Fruit fly (Drosophila melanogaster) whole organism, adult: ENCODE results near the gene CG5188.

Source experiments
- CG11617 ChIP-seq: fragments of 200-800 bp; sonication (Bioruptor generic); optimal IDR thresholded peaks from 2 replicates; lab custom pipeline; 2017; ENCODE audit warnings: mild to moderate bottlenecking, missing biosample characterization, missing genetic modification reagents, missing genetic modification characterization
- CG12768 ChIP-seq: fragments of 200-800 bp; sonication (Bioruptor generic); optimal IDR thresholded peaks from 2 replicates; lab custom pipeline; 2017; ENCODE audit warnings: missing biosample characterization, missing genetic modification characterization, mild to moderate bottlenecking, moderate library complexity, missing genetic modification reagents
- CG14711 ChIP-seq: fragments of 200-800 bp; sonication (Bioruptor generic); optimal IDR thresholded peaks from 2 replicates; lab custom pipeline; 2018; ENCODE audit warnings: missing biosample characterization, mild to moderate bottlenecking, missing genetic modification characterization, moderate library complexity
- CG1620 ChIP-seq: fragments of 200-800 bp; sonication (Bioruptor generic); optimal IDR thresholded peaks from 2 replicates; lab custom pipeline; 2016; ENCODE audit warnings: missing biosample characterization, missing genetic modification characterization
- CG33017 ChIP-seq: fragments of 200-800 bp; sonication (Bioruptor generic); optimal IDR thresholded peaks from 2 replicates; lab custom pipeline; 2018; ENCODE audit warnings: missing biosample characterization, mild to moderate bottlenecking, missing genetic modification characterization, moderate library complexity
- CG5204 ChIP-seq: fragments of 200-800 bp; sonication (Bioruptor generic); optimal IDR thresholded peaks from 2 replicates; lab custom pipeline; 2016; ENCODE audit warnings: missing biosample characterization, missing genetic modification characterization
- CG7045 ChIP-seq: fragments of 200-800 bp; sonication (Bioruptor generic); optimal IDR thresholded peaks from 2 replicates; lab custom pipeline; 2017; ENCODE audit warnings: missing biosample characterization, mild to moderate bottlenecking, missing genetic modification characterization
- CG7101 ChIP-seq: fragments of 200-800 bp; sonication (Bioruptor generic); optimal IDR thresholded peaks from 2 replicates; lab custom pipeline; 2018; ENCODE audit warnings: missing biosample characterization, mild to moderate bottlenecking, missing genetic modification characterization, moderate library complexity
- Clk ChIP-seq: fragments of 200-800 bp; sonication (Bioruptor generic); optimal IDR thresholded peaks from 2 replicates; lab custom pipeline; 2017; ENCODE audit warnings: missing biosample characterization, missing genetic modification characterization
- Crg-1 ChIP-seq: fragments of 200-800 bp; sonication (Bioruptor generic); optimal IDR thresholded peaks from 2 replicates; lab custom pipeline; 2016; ENCODE audit warnings: missing biosample characterization, missing genetic modification characterization
- Hr96 ChIP-seq: fragments of 200-800 bp; sonication (Bioruptor generic); optimal IDR thresholded peaks from 2 replicates; lab custom pipeline; 2016; ENCODE audit warnings: missing biosample characterization, missing genetic modification characterization
- Mnt ChIP-seq: fragments of 200-800 bp; sonication (Bioruptor generic); optimal IDR thresholded peaks from 2 replicates; lab custom pipeline; 2016; ENCODE audit warnings: missing biosample characterization, mild to moderate bottlenecking, missing genetic modification characterization
- bab1 ChIP-seq: fragments of 200-800 bp; sonication (Bioruptor generic); optimal IDR thresholded peaks from 3 replicates; lab custom pipeline; 2019; ENCODE audit warnings: missing biosample characterization, mild to moderate bottlenecking, missing genetic modification characterization, moderate library complexity
- cic ChIP-seq: fragments of 200-800 bp; sonication (Bioruptor generic); optimal IDR thresholded peaks from 2 replicates; lab custom pipeline; 2017; ENCODE audit warnings: missing biosample characterization, mild to moderate bottlenecking, missing genetic modification characterization, moderate library complexity
- cnc ChIP-seq, 2 experiments: fragments of >200 bp; optimal IDR thresholded peaks; 2 replicates each; lab custom pipeline; 2017
- kay ChIP-seq: fragments of 200-800 bp; sonication (Bioruptor generic); peaks from one replicate; lab custom pipeline; 2016; ENCODE audit warnings: missing biosample characterization, missing genetic modification characterization, borderline replicate concordance
- ovo ChIP-seq: fragments of 200-800 bp; sonication (Bioruptor generic); optimal IDR thresholded peaks from 2 replicates; lab custom pipeline; 2016; ENCODE audit warnings: missing biosample characterization, missing genetic modification characterization
- pad ChIP-seq: fragments of 200-800 bp; sonication (Bioruptor generic); optimal IDR thresholded peaks from 3 replicates; lab custom pipeline; 2017; ENCODE audit warnings: missing biosample characterization, missing genetic modification characterization, mild to moderate bottlenecking, moderate library complexity, missing genetic modification reagents
- tj ChIP-seq: fragments of 200-800 bp; sonication (Bioruptor generic); optimal IDR thresholded peaks from 3 replicates; lab custom pipeline; 2017; ENCODE audit warnings: missing biosample characterization, mild to moderate bottlenecking, missing genetic modification characterization, moderate library complexity
- toe ChIP-seq: fragments of 200-800 bp; sonication (Bioruptor generic); optimal IDR thresholded peaks from 2 replicates; lab custom pipeline; 2016; ENCODE audit warnings: missing biosample characterization, missing genetic modification characterization

The CG5188 gene

dm6 chr2L:10458979-10459378 lies 30.4 kb downstream of the CG5188 start:
- TF ChIP-seq CG7101 (no peak), CG33017 (tag; lab: Kevin White, UChicago) (no peak), Hr96 (GFP tag; lab: Kevin White, UChicago) (no peak), kay (GFP tag; lab: Kevin White, UChicago) (no peak), CG12768 (no peak), bab1 (GFP tag; lab: Kevin White, UChicago) (no peak), toe (GFP tag; lab: Kevin White, UChicago) (no peak), CG14711 (tag; lab: Kevin White, UChicago) (no peak), ovo (GFP tag; lab: Kevin White, UChicago) (no peak), cic (GFP tag; lab: Kevin White, UChicago) (no peak), Crg-1 (GFP tag; lab: Kevin White, UChicago) (no peak), cnc (optimal IDR thresholded peaks at IDR 0.05; lab: Kevin White, UChicago) (no peak), Mnt (GFP tag; lab: Kevin White, UChicago) (no peak), pad (GFP tag; lab: Kevin White, UChicago) (no peak), CG5204 (no peak), CG7045 (GFP tag; lab: Kevin White, UChicago) (no peak), Clk (GFP tag; lab: Kevin White, UChicago) (no peak)

dm6 chr2L:10466865-10467270 lies 38.2 kb downstream of the CG5188 start:
- TF ChIP-seq CG1620 = no peak
- no peak for TF ChIP-seq ovo (GFP tag; lab: Kevin White, UChicago)
- no peak for TF ChIP-seq CG12768
- no peak for TF ChIP-seq Clk (GFP tag; lab: Kevin White, UChicago)
- TF ChIP-seq toe (GFP tag; lab: Kevin White, UChicago) = no peak
- no peak for TF ChIP-seq Crg-1 (GFP tag; lab: Kevin White, UChicago)
- no peak for TF ChIP-seq CG7045 (GFP tag; lab: Kevin White, UChicago)
- TF ChIP-seq Mnt (GFP tag; lab: Kevin White, UChicago) = no peak
- no peak for TF ChIP-seq CG14711 (tag; lab: Kevin White, UChicago)
- no peak for TF ChIP-seq kay (GFP tag; lab: Kevin White, UChicago)

DNA sequence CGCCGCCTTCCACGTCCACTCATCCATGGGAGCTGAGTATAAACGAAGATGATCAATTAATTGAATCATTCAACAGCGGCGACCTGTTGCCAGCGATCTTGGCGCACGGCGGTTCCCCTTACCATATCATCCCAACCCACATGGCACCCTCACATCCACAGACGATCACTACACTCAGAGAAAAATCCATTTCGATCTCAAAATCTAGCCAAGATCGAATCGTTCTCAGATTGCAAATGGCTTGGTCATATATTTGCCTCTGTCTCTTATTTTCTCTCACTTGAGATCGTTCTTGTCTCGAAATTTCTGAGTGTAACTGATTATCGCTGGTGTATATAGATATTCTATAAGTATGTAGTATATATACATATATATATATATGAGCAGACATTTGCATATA lies 39.8 kb downstream of the CG5188 start:
- TF ChIP-seq CG11617 (GFP tag; lab: Kevin White, UChicago) (no peak), CG7045 (GFP tag; lab: Kevin White, UChicago) (peak; percentile 15), kay (GFP tag; lab: Kevin White, UChicago) (peak; percentile 11)

- TF ChIP-seq cnc (optimal IDR thresholded peaks at IDR 0.05; lab: Kevin White, UChicago) = no peak
- TF ChIP-seq bab1 (GFP tag; lab: Kevin White, UChicago) = no peak
- TF ChIP-seq Crg-1 (GFP tag; lab: Kevin White, UChicago) = no peak
- TF ChIP-seq Clk (GFP tag; lab: Kevin White, UChicago) = no peak
- no peak for TF ChIP-seq CG14711 (tag; lab: Kevin White, UChicago)
- no peak for TF ChIP-seq CG12768
- no peak for TF ChIP-seq kay (GFP tag; lab: Kevin White, UChicago)
- TF ChIP-seq tj (GFP tag; lab: Kevin White, UChicago) = no peak
Observed at dm6 chr2L:10468978-10469377, 40.3 kb downstream of the CG5188 start.

DNA sequence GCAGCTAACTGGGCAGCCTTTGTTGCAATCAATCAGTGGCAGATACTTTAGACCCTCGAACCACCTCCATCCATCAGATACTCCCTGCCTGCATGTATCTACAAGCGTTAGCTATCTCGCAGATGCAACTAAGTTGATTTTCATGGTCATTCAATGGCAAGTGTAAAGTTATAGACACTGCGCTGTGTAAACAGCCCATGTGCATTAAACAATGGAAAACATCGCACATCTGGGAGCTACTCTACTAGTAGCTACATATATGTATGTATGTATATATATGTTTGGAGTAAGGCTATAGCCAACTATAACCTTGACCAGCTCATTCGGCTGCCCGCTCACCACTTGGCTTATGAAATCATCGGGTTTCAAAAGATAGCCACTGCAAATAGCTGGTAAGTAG lies 41.6 kb downstream of the CG5188 start:
- no peak for TF ChIP-seq toe (GFP tag; lab: Kevin White, UChicago)
- TF ChIP-seq CG14711 (tag; lab: Kevin White, UChicago) = no peak
- no peak for TF ChIP-seq pad (GFP tag; lab: Kevin White, UChicago)
- TF ChIP-seq Mnt (GFP tag; lab: Kevin White, UChicago) = no peak
- no peak for TF ChIP-seq kay (GFP tag; lab: Kevin White, UChicago)
- TF ChIP-seq CG7045 (GFP tag; lab: Kevin White, UChicago) = no peak
- no peak for TF ChIP-seq CG1620
- no peak for TF ChIP-seq tj (GFP tag; lab: Kevin White, UChicago)
- TF ChIP-seq Crg-1 (GFP tag; lab: Kevin White, UChicago) = no peak
- no peak for TF ChIP-seq CG5204
- no peak for TF ChIP-seq cic (GFP tag; lab: Kevin White, UChicago)

DNA sequence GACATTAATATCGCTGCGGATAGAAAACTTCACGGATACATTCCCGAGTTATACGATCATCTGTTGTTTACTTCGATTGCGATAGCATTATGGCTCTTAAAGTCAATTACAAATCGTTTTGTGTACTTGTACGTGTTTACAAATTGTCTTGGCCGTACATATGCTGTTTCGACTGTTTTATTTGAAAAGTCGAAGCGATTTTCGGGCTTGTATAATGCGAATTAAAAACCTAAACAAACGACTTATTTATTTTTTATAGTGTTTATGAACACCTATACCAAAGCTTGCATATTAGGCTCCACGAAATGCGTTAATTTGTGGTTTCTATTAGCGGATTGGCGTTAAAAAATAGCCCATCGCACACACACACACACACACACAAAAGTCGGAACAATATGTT lies 43.6 kb downstream of the CG5188 start:
- no peak for TF ChIP-seq cic (GFP tag; lab: Kevin White, UChicago)
- TF ChIP-seq CG7045 (GFP tag; lab: Kevin White, UChicago) = no peak
- peak; percentile 67 for TF ChIP-seq kay (GFP tag; lab: Kevin White, UChicago)

DNA sequence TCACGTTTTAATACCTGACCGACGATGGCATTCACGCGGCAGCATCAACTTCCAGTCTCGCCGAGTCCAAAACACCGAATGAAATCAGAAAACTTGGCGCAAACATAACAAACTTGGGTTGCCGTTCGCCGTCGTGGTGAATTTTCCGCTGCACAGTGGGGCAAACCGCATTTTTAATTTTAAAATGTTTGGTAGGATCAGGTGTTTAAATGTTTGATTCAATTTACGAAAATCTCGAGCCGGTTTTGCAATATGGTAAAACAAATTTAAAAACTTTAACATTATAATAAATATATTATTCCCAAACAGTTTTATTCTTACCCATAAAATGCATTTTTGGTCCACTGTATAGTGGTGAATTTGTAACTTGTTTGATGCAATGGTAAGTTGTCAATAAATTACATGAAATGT lies 45.6 kb downstream of the CG5188 start, which contains the start of gene RluA-1:
TSS of gene RluA-1 (minus strand) at position 82 of the 411 bp plus-strand sequence.
- TF ChIP-seq CG5204 (no peak), CG1620 (peak; percentile 38), cic (GFP tag; lab: Kevin White, UChicago) (peak; percentile 4), Crg-1 (GFP tag; lab: Kevin White, UChicago) (peak; percentile 59), CG7045 (GFP tag; lab: Kevin White, UChicago) (peak; percentile 93), CG14711 (tag; lab: Kevin White, UChicago) (peak; percentile 85), cnc (optimal IDR thresholded peaks at IDR 0.05; lab: Kevin White, UChicago) (no peak), ovo (GFP tag; lab: Kevin White, UChicago) (peak; percentile 11), bab1 (GFP tag; lab: Kevin White, UChicago) (peak; percentile 76), toe (GFP tag; lab: Kevin White, UChicago) (no peak), Mnt (GFP tag; lab: Kevin White, UChicago) (peak; percentile 54), kay (GFP tag; lab: Kevin White, UChicago) (peak; percentile 82), CG11617 (GFP tag; lab: Kevin White, UChicago) (peak; percentile 66), Hr96 (GFP tag; lab: Kevin White, UChicago) (peak; percentile 61), CG12768 (peak; percentile 86), CG33017 (tag; lab: Kevin White, UChicago) (peak; percentile 90), pad (GFP tag; lab: Kevin White, UChicago) (peak; percentile 65), tj (GFP tag; lab: Kevin White, UChicago) (peak; percentile 40), CG7101 (peak; percentile 89), Clk (GFP tag; lab: Kevin White, UChicago) (peak; percentile 28)
